Worm (Caenorhabditis elegans) whole organism, L2 larva: Measurements from ENCODE around the gene C40H1.7.

Experiments
- ZK546.5 ChIP-seq: sonication (generic microtip); optimal IDR thresholded peaks from 2 replicates; lab custom pipeline; 2017; ENCODE audit warnings: missing biosample characterization, missing genetic modification characterization
- aly-2 ChIP-seq: fragments of 150-350 bp; optimal IDR thresholded peaks from 2 replicates; lab custom pipeline; 2014; ENCODE audit warnings: missing biosample characterization, missing genetic modification characterization
- ama-1 ChIP-seq: fragments of 150-350 bp; optimal IDR thresholded peaks from 2 replicates; lab custom pipeline; 2018; ENCODE audit warnings: inconsistent platforms
- ceh-16 ChIP-seq: fragments of 150-350 bp; optimal IDR thresholded peaks from 2 replicates; lab custom pipeline; 2014; ENCODE audit warnings: missing biosample characterization, missing genetic modification characterization
- ceh-82 ChIP-seq: fragments of 150-350 bp; optimal IDR thresholded peaks from 2 replicates; lab custom pipeline; 2014; ENCODE audit warnings: missing biosample characterization, missing genetic modification characterization
- lin-11 ChIP-seq: fragments of 150-350 bp; sonication (generic microtip); optimal IDR thresholded peaks from 2 replicates; lab custom pipeline; 2014; ENCODE audit warnings: missing biosample characterization, missing genetic modification characterization, inconsistent platforms, mixed read lengths
- lsy-2 ChIP-seq, 2 experiments: fragments of 150-350 bp in 1 of 2; sonication (generic microtip) in 1 of 2; optimal IDR thresholded peaks; 2 replicates each; lab custom pipeline; 2014 to 2017; ENCODE audit warnings: missing biosample characterization in 2 of 2, missing genetic modification characterization in 2 of 2
- nhr-11 ChIP-seq: fragments of 150-350 bp; optimal IDR thresholded peaks from 2 replicates; lab custom pipeline; 2014; ENCODE audit warnings: missing biosample characterization, missing genetic modification characterization
- nhr-77 ChIP-seq: fragments of 150-350 bp; optimal IDR thresholded peaks from 2 replicates; lab custom pipeline; 2014; ENCODE audit warnings: missing biosample characterization, missing genetic modification characterization
- unc-39 ChIP-seq: fragments of 150-350 bp; optimal IDR thresholded peaks from 2 replicates; lab custom pipeline; 2014; ENCODE audit warnings: missing biosample characterization, missing genetic modification characterization
- zag-1 ChIP-seq: fragments of 150-350 bp; optimal IDR thresholded peaks from 2 replicates; lab custom pipeline; 2014; ENCODE audit warnings: missing biosample characterization, missing genetic modification characterization
- ztf-1 ChIP-seq: fragments of 200-800 bp; sonication (Bioruptor generic); conservative IDR thresholded peaks from 2 replicates; pipeline ENCODE4 v1.3.6; 2022; ENCODE audit warnings: missing genetic modification characterization, missing compliant biosample characterization
- ztf-4 ChIP-seq: fragments of 150-350 bp; optimal IDR thresholded peaks from 2 replicates; lab custom pipeline; 2014; ENCODE audit warnings: missing biosample characterization, missing genetic modification characterization

DNA sequence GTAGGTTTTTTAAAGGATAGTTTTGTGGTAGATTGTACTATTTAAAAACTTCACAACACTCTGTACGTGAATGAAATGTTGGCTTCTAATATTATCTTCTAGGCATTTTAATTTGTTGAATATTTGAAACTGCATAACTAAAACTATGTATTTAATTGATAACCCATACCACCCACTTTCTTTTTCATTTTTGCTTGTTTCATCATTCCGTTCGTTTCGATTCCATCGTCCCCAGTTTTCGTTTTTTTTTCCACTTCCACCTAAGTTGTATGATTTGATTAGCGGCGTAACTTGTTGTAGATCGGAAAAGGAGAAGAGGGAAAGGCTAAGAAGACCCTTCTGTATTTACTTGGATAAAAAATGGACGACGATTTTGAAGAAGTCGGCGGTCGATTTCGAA lies 24.9 kb upstream of the C40H1.7 start, which contains the start of gene K01B6.3:
- TF ChIP-seq nhr-77 (no peak), ama-1 (lab: Kevin White, UChicago) (no peak), ceh-82 (no peak), lsy-2 (tag; optimal IDR thresholded peaks at IDR 0.05; lab: Kevin White, UChicago) (no peak), lin-11 (tag; lab: Kevin White, UChicago) (no peak), zag-1 (no peak), ZK546.5 (tag; lab: Kevin White, UChicago) (no peak), aly-2 (tag; lab: Kevin White, UChicago) (no peak), nhr-11 (no peak), unc-39 (tag; lab: Kevin White, UChicago) (no peak), ztf-1 (GFP tag; lab: Robert Waterston, UW) (no peak), ceh-16 (tag; lab: Kevin White, UChicago) (no peak), ztf-4 (tag; lab: Kevin White, UChicago) (no peak)
